Worm (Caenorhabditis elegans): ENCODE data around the gene Y73C8C.8.

DNA sequence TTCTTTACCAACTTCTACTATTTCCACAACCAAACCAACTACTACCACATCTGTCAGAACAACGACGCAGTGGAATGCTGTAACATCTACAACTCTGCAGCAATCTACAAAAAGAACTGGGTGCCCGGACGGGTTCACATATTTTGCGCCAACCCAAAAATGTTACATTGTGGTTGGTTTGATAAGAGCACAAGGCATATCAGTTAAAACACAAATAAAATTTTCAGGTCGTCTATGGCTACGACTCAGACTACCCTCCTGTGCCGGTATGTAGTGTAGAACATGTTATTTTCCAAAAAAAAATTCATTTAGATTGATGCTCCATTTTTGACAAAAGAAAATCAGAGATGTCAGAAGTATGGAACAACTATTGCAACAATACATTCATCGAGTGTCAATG is 5.5 kb upstream of the Y73C8C.8 start:
- TF ChIP-seq snpc-4 (GFP tag; optimal IDR thresholded peaks at IDR 0.05) (no peak), snpc-4 (tag; optimal IDR thresholded peaks at IDR 0.05) (no peak), lsl-1 (GFP tag; optimal IDR thresholded peaks at IDR 0.05) (no peak), efl-1 (GFP tag; optimal IDR thresholded peaks at IDR 0.05) (no peak), tlf-1 (GFP tag; optimal IDR thresholded peaks at IDR 0.05) (no peak), lin-40 (tag; optimal IDR thresholded peaks at IDR 0.05) (no peak)

Measured in whole organism, young adult.